Worm (Caenorhabditis elegans): Measurements from ENCODE around the gene Y5H2A.4.

DNA sequence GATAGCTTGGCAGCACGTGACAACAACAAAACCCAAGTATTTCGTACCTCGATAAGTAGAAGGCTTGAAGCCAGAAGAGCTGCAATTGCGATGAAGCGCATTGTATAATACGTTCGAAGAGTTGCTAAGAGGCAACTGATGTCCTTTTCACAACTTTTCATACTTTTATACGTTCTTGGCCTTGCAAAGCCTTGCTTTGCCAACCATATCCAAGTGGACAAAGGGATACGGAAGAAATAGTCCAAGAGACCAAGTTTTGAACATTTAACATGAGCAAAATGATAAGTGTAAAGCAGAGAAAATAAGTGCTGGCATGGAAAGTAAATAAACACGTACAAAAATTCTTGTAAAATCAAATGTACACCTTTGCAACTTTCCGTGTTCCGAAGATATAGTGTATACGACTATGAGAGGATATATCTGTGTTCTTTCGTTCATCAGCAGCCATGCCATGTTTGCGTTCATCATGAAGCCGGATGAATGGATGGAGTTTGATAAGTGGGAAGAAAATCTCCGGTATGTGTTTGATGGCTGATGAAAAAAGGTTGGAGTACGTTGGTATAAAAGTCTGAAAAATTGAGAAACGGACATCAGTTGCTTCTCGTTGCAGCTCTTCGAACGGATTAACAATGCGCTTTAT lies at the start of gene Y5H2A.4, which contains the start of gene abu-4:
- TF ChIP-seq ets-7 (tag; optimal IDR thresholded peaks at IDR 0.05) (no peak), hnd-1 (tag; optimal IDR thresholded peaks at IDR 0.05) (no peak), tbx-11 (GFP tag; IDR thresholded peaks at IDR 0.05) (no peak), ceh-13 (GFP tag; optimal IDR thresholded peaks at IDR 0.05) (no peak), ama-1 (optimal IDR thresholded peaks at IDR 0.05) (no peak), tra-4 (tag; optimal IDR thresholded peaks at IDR 0.05) (no peak), aly-1 (tag; optimal IDR thresholded peaks at IDR 0.05) (no peak), B0310.2 (tag; optimal IDR thresholded peaks at IDR 0.05) (no peak), tbx-37 (GFP tag; conservative IDR thresholded peaks at IDR 0.05) (no peak), F13C5.2 (tag; optimal IDR thresholded peaks at IDR 0.05) (no peak), hmg-4 (GFP tag; optimal IDR thresholded peaks at IDR 0.05) (no peak), pes-1 (GFP tag; IDR thresholded peaks at IDR 0.05) (no peak), scrt-1 (GFP tag; IDR thresholded peaks at IDR 0.05) (no peak), flt-1 (GFP tag; IDR thresholded peaks at IDR 0.05) (no peak)

Data from whole organism, early embryonic.